Fruit fly (Drosophila melanogaster) whole organism: Measurements from ENCODE around the gene Klp10A.

ENCODE experiments used
- Dll ChIP-seq: fragments of >200 bp; optimal IDR thresholded peaks from 2 replicates; lab custom pipeline; 2017
- EcR ChIP-seq, 2 experiments: fragments of >200 bp; optimal IDR thresholded peaks; 2 replicates each; lab custom pipeline; 2017; ENCODE audit warnings: missing biosample characterization in 2 of 2, missing genetic modification characterization in 2 of 2, missing genetic modification reagents in 2 of 2
- pan ChIP-seq: fragments of >200 bp; optimal IDR thresholded peaks from 2 replicates; lab custom pipeline; 2017
- psq ChIP-seq: fragments of >200 bp; optimal IDR thresholded peaks from 2 replicates; lab custom pipeline; 2017
- usp ChIP-seq: fragments of >200 bp; optimal IDR thresholded peaks from 2 replicates; lab custom pipeline; 2017; ENCODE audit warnings: missing biosample characterization, missing genetic modification characterization, mixed read lengths

DNA sequence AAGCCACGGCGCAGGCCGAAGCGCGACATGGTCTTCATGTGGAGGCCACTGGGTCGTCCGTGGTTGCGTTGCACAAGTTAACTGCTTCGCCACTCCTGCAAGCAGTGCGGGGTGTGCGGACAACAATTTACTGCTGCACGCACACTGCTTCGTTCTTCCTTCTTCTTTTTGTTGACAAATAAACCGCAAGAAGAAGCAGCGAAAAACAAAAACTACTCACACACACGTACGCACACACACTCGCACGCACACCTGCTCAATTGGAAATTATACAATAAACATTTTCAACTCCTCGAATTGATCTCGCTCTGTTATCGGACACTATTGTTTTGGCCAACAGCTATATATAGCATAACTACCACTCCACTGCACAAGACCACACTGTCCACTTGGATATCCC, 13.4 kb downstream of the Klp10A start:
- TF ChIP-seq pan (lab: Kevin White, UChicago) (no peak), EcR (GFP tag; optimal IDR thresholded peaks at IDR 0.05; lab: Kevin White, UChicago) (no peak), psq (lab: Kevin White, UChicago) (no peak), Dll (lab: Kevin White, UChicago) (no peak), usp (GFP tag; lab: Kevin White, UChicago) (no peak)
